Fruit fly (Drosophila melanogaster) Kc167 (cell line): ENCODE measurements around the gene Taf1.

Experiments
- Myc ChIP-seq: fragments of >200 bp; optimal IDR thresholded peaks from 2 replicates; lab custom pipeline; 2017; ENCODE audit warnings: missing external identifiers
- Sin3A ChIP-seq: fragments of >200 bp; optimal IDR thresholded peaks from 2 replicates; lab custom pipeline; 2018; ENCODE audit warnings: missing external identifiers
- psq ChIP-seq: fragments of >200 bp; optimal IDR thresholded peaks from 2 replicates; lab custom pipeline; 2017; ENCODE audit warnings: missing external identifiers

DNA sequence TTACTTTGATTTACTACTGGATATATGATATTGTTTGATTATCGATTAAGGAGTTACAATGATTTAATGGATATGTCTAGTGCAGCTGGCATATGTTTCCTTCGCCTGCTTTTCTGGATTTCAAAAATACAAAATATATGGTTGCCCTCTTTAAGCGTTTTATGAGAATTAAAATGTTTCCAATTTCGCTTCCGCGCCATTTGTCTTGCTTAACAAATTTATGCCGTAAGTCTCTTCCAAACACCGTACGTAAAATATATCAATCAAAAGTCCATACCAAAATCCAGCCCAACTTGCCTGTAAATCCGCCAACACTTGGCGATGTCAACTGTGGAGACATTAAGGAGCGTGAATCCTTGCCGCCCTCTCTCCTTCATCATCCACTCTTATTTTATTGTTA lies 17.5 kb upstream of the Taf1 start, which contains the start of gene CG15177:
- no peak for TF ChIP-seq Myc (lab: Kevin White, UChicago)
- TF ChIP-seq Sin3A (lab: Kevin White, UChicago), result no peak
- TF ChIP-seq psq (lab: Kevin White, UChicago), result no peak
